4 worm cellular contexts compared by ENCODE assay signal in the genomic region with DNA sequence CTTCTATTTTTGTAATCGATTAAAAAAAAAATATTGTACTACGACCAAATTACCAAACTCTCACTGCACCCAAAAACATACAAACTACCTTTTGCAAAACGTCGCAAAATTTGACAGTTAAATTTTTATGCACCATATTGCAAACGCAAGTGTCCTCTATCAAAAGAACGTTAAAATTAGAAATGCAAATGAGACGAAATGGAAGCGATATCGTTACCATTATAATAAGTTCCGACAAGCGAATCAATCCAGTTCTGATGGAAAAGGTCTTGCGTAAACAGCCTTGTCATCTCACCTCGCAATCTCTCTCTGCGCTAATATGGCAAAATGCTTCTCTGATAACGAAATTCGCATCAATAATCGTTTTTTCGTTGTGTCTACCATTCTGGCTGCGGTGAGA.
TF ChIP-seq lines count a peak whose summit lies in the region.

No protein-coding gene starts in this region.

TF ChIP-seq in whole organism, L2 larva, 48 proteins besides CTCF, POLR2A, EP300 and RAD21:
- TF ChIP-seq fos-1 (tag; optimal IDR thresholded peaks at IDR 0.05; lab: Kevin White, UChicago) (peak; percentile 18), nhr-77 (tag; optimal IDR thresholded peaks at IDR 0.05; lab: Kevin White, UChicago) (no peak)

TF ChIP-seq in whole organism, L3 larva, 47 proteins besides CTCF, POLR2A, EP300 and RAD21:
- TF ChIP-seq elt-2 (tag; optimal IDR thresholded peaks at IDR 0.05; lab: Kevin White, UChicago), result peak; percentile 27
- TF ChIP-seq fos-1 (tag; optimal IDR thresholded peaks at IDR 0.05; lab: Kevin White, UChicago), result no peak

TF ChIP-seq in whole organism, L4 larva, 104 proteins besides CTCF, POLR2A, EP300 and RAD21:
- no peak for TF ChIP-seq daf-8 (GFP tag; IDR thresholded peaks at IDR 0.05; lab: Robert Waterston, UW)
- no peak for TF ChIP-seq ceh-82 (tag; optimal IDR thresholded peaks at IDR 0.05; lab: Kevin White, UChicago)
- no peak for TF ChIP-seq lir-3 (tag; optimal IDR thresholded peaks at IDR 0.05; lab: Kevin White, UChicago)
- TF ChIP-seq lim-7 (GFP tag; IDR thresholded peaks at IDR 0.05; lab: Robert Waterston, UW), result no peak
- peak in 1 of 2 experiments; percentile 97 for TF ChIP-seq unc-62 (GFP tag; optimal IDR thresholded peaks at IDR 0.05 in 1 of 2; lab: Kevin White, UChicago)
- TF ChIP-seq unc-62 (tag; optimal IDR thresholded peaks at IDR 0.05; lab: Kevin White, UChicago), result no peak
- TF ChIP-seq dve-1 (tag; optimal IDR thresholded peaks at IDR 0.05; lab: Kevin White, UChicago; ENCODE audit: insufficient read depth), result peak; percentile 10
- no peak for TF ChIP-seq F49E8.2 (tag; optimal IDR thresholded peaks at IDR 0.05; lab: Kevin White, UChicago; ENCODE audit: borderline replicate concordance)
- TF ChIP-seq daf-16 (GFP tag; optimal IDR thresholded peaks at IDR 0.05; lab: Kevin White, UChicago), result no peak
- peak; percentile 70 for TF ChIP-seq daf-16 (tag; optimal IDR thresholded peaks at IDR 0.05; lab: Kevin White, UChicago)
- TF ChIP-seq egl-43 (GFP tag; IDR thresholded peaks at IDR 0.05; lab: Robert Waterston, UW), result no peak
- no peak for TF ChIP-seq zfp-2 (tag; optimal IDR thresholded peaks at IDR 0.05; lab: Kevin White, UChicago)
- no peak for TF ChIP-seq ztf-7 (tag; optimal IDR thresholded peaks at IDR 0.05; lab: Kevin White, UChicago)
- TF ChIP-seq lin-39 (tag; optimal IDR thresholded peaks at IDR 0.05; lab: Kevin White, UChicago), result no peak

TF ChIP-seq in whole organism, young adult, 124 proteins besides CTCF, POLR2A, EP300 and RAD21:
- no peak for TF ChIP-seq attf-5 (GFP tag; optimal IDR thresholded peaks at IDR 0.05; lab: Kevin White, UChicago)
- no peak for TF ChIP-seq ztf-6 (GFP tag; IDR thresholded peaks at IDR 0.05; lab: Robert Waterston, UW)
- peak; percentile 21 for TF ChIP-seq nhr-80 (tag; optimal IDR thresholded peaks at IDR 0.05; lab: Kevin White, UChicago)
- no peak for TF ChIP-seq nfya-2 (GFP tag; IDR thresholded peaks at IDR 0.05; lab: Robert Waterston, UW)
